Worm (Caenorhabditis elegans): ENCODE results near the gene sre-1.

ce11 chrII:7681898-7682297 lies 27.6 kb upstream of the sre-1 start, which contains the start of gene lin-26:
- TF ChIP-seq eor-1 (tag; optimal IDR thresholded peaks at IDR 0.05): no peak
- no peak for TF ChIP-seq nhr-25 (tag; optimal IDR thresholded peaks at IDR 0.05)
- TF ChIP-seq nhr-28 (tag; optimal IDR thresholded peaks at IDR 0.05): no peak
- TF ChIP-seq pha-4 (tag; optimal IDR thresholded peaks at IDR 0.05): no peak
- TF ChIP-seq nhr-76 (tag; optimal IDR thresholded peaks at IDR 0.05): no peak
- no peak for TF ChIP-seq unc-62 (GFP tag; optimal IDR thresholded peaks at IDR 0.05)
- TF ChIP-seq ceh-28 (tag; optimal IDR thresholded peaks at IDR 0.05): no peak
- no peak for TF ChIP-seq nhr-11 (tag; optimal IDR thresholded peaks at IDR 0.05)
- no peak for TF ChIP-seq elt-1 (tag; optimal IDR thresholded peaks at IDR 0.05)
- TF ChIP-seq zag-1 (tag; optimal IDR thresholded peaks at IDR 0.05): no peak
- no peak for TF ChIP-seq R02D3.7 (tag; optimal IDR thresholded peaks at IDR 0.05)
